Fruit fly (Drosophila melanogaster): Measurements from ENCODE around the gene CG15741.

The CG15741 gene

dm6 chrX:11799931-11800330 lies 37.9 kb downstream of the CG15741 start:
- no peak for TF ChIP-seq D1 (tag; optimal IDR thresholded peaks at IDR 0.05)
- no peak for TF ChIP-seq gl (tag; optimal IDR thresholded peaks at IDR 0.05)
- TF ChIP-seq CG13204 (GFP tag; optimal IDR thresholded peaks at IDR 0.05), result no peak
- TF ChIP-seq CG4496 (GFP tag; IDR thresholded peaks at IDR 0.05), result 0 out of 3 replicates have a peak, but pooled peaks have one; percentile 13

- TF ChIP-seq CG12605 (GFP tag; IDR thresholded peaks at IDR 0.05), result no peak
- TF ChIP-seq CG13204 (GFP tag; optimal IDR thresholded peaks at IDR 0.05), result no peak
- no peak for TF ChIP-seq D1 (tag; optimal IDR thresholded peaks at IDR 0.05)
- no peak for TF ChIP-seq CG15710 (tag; optimal IDR thresholded peaks at IDR 0.05)
- no peak for TF ChIP-seq CG32121 (GFP tag; IDR thresholded peaks at IDR 0.05)
- no peak for TF ChIP-seq CG4496 (GFP tag; IDR thresholded peaks at IDR 0.05)
- no peak for TF ChIP-seq Ets98B (GFP tag; IDR thresholded peaks at IDR 0.05)
- no peak for TF ChIP-seq CG9948 (tag; optimal IDR thresholded peaks at IDR 0.05)
- TF ChIP-seq rn (GFP tag; IDR thresholded peaks at IDR 0.05), result no peak
- TF ChIP-seq fd96Ca (GFP tag; IDR thresholded peaks at IDR 0.05), result no peak
- TF ChIP-seq CG10348 (GFP tag; IDR thresholded peaks at IDR 0.05), result no peak
Observed at dm6 chrX:11798522-11798921, 39.3 kb downstream of the CG15741 start.

- TF ChIP-seq CG10348 (GFP tag; IDR thresholded peaks at IDR 0.05), result no peak
- TF ChIP-seq Pif1B (GFP tag; optimal IDR thresholded peaks at IDR 0.05), result no peak
- no peak for TF ChIP-seq CG32121 (GFP tag; IDR thresholded peaks at IDR 0.05)
- TF ChIP-seq rn (GFP tag; IDR thresholded peaks at IDR 0.05), result no peak
- no peak for TF ChIP-seq CG9948 (tag; optimal IDR thresholded peaks at IDR 0.05)
- no peak for TF ChIP-seq Snoo (tag; optimal IDR thresholded peaks at IDR 0.05)
- TF ChIP-seq CG13204 (GFP tag; optimal IDR thresholded peaks at IDR 0.05), result no peak
- no peak for TF ChIP-seq EcR (GFP tag; optimal IDR thresholded peaks at IDR 0.05)
- TF ChIP-seq Ets98B (GFP tag; IDR thresholded peaks at IDR 0.05), result no peak
- TF ChIP-seq CG8301 (tag; optimal IDR thresholded peaks at IDR 0.05), result no peak
- no peak for TF ChIP-seq CG4496 (GFP tag; IDR thresholded peaks at IDR 0.05)
- TF ChIP-seq CG8159 (tag; optimal IDR thresholded peaks at IDR 0.05), result no peak
- TF ChIP-seq D1 (tag; optimal IDR thresholded peaks at IDR 0.05), result no peak
- no peak for TF ChIP-seq Pif1A (GFP tag; optimal IDR thresholded peaks at IDR 0.05)
- no peak for TF ChIP-seq CG34367 (tag; optimal IDR thresholded peaks at IDR 0.05)
- TF ChIP-seq CG15710 (tag; optimal IDR thresholded peaks at IDR 0.05), result no peak
- TF ChIP-seq CG12605 (GFP tag; IDR thresholded peaks at IDR 0.05), result no peak
- TF ChIP-seq CG14655 (GFP tag; optimal IDR thresholded peaks at IDR 0.05), result no peak
Observed at dm6 chrX:11796925-11797324, 40.9 kb downstream of the CG15741 start.

- no peak for TF ChIP-seq gl (tag; optimal IDR thresholded peaks at IDR 0.05)
- no peak for TF ChIP-seq fd96Ca (GFP tag; IDR thresholded peaks at IDR 0.05)
- TF ChIP-seq rn (GFP tag; IDR thresholded peaks at IDR 0.05), result no peak
- TF ChIP-seq CG14655 (GFP tag; optimal IDR thresholded peaks at IDR 0.05), result no peak
- no peak for TF ChIP-seq Snoo (tag; optimal IDR thresholded peaks at IDR 0.05)
- TF ChIP-seq Ets98B (GFP tag; IDR thresholded peaks at IDR 0.05), result no peak
- TF ChIP-seq CG15710 (tag; optimal IDR thresholded peaks at IDR 0.05), result no peak
- no peak for TF ChIP-seq D1 (tag; optimal IDR thresholded peaks at IDR 0.05)
- TF ChIP-seq CG8301 (tag; optimal IDR thresholded peaks at IDR 0.05), result no peak
- no peak for TF ChIP-seq EcR (GFP tag; optimal IDR thresholded peaks at IDR 0.05)
- TF ChIP-seq CG9948 (tag; optimal IDR thresholded peaks at IDR 0.05), result no peak
- no peak for TF ChIP-seq Pif1B (GFP tag; optimal IDR thresholded peaks at IDR 0.05)
- no peak for TF ChIP-seq CG8159 (tag; optimal IDR thresholded peaks at IDR 0.05)
- TF ChIP-seq CG10348 (GFP tag; IDR thresholded peaks at IDR 0.05), result no peak
- no peak for TF ChIP-seq CG34367 (tag; optimal IDR thresholded peaks at IDR 0.05)
- TF ChIP-seq CG17806 (tag; optimal IDR thresholded peaks at IDR 0.05), result no peak
- no peak for TF ChIP-seq CG12605 (GFP tag; IDR thresholded peaks at IDR 0.05)
Observed at dm6 chrX:11793434-11793833, 44.4 kb downstream of the CG15741 start.

- TF ChIP-seq gl (tag; optimal IDR thresholded peaks at IDR 0.05) (no peak), Ets98B (GFP tag; IDR thresholded peaks at IDR 0.05) (no peak), CG8159 (tag; optimal IDR thresholded peaks at IDR 0.05) (no peak), CG9948 (tag; optimal IDR thresholded peaks at IDR 0.05) (no peak), Pif1A (GFP tag; optimal IDR thresholded peaks at IDR 0.05) (no peak), CG8301 (tag; optimal IDR thresholded peaks at IDR 0.05) (no peak), CG12605 (GFP tag; IDR thresholded peaks at IDR 0.05) (0 out of 2 replicates have a peak, but pooled peaks have one; percentile 5), CG14655 (GFP tag; optimal IDR thresholded peaks at IDR 0.05) (peak; percentile 29), CG13204 (GFP tag; optimal IDR thresholded peaks at IDR 0.05) (no peak), Snoo (tag; optimal IDR thresholded peaks at IDR 0.05) (no peak), D1 (tag; optimal IDR thresholded peaks at IDR 0.05) (no peak), Pif1B (GFP tag; optimal IDR thresholded peaks at IDR 0.05) (no peak), EcR (GFP tag; optimal IDR thresholded peaks at IDR 0.05) (no peak)
Observed at dm6 chrX:11792415-11793328, 45.2 kb downstream of the CG15741 start, which contains the start of gene CkIIbeta. Gene CkIIbeta (plus strand): TSS chrX:11792533.

dm6 chrX:11788187-11788870 lies 49.5 kb downstream of the CG15741 start:
- no peak; the same call in 1 of the 2 replicates for TF ChIP-seq CG10348 (GFP tag; IDR thresholded peaks at IDR 0.05)
- peak; percentile 86 for TF ChIP-seq CG9948 (tag; optimal IDR thresholded peaks at IDR 0.05)
- TF ChIP-seq Pif1B (GFP tag; optimal IDR thresholded peaks at IDR 0.05), result peak; percentile 81
- TF ChIP-seq CG34367 (tag; optimal IDR thresholded peaks at IDR 0.05), result peak; percentile 84
- peak; percentile 85 for TF ChIP-seq CG17806 (tag; optimal IDR thresholded peaks at IDR 0.05)
- TF ChIP-seq CG12605 (GFP tag; IDR thresholded peaks at IDR 0.05), result peak; percentile 82
- peak; percentile 87 for TF ChIP-seq CG8159 (tag; optimal IDR thresholded peaks at IDR 0.05)
- peak; percentile 84 for TF ChIP-seq CG32121 (GFP tag; IDR thresholded peaks at IDR 0.05)
- peak; percentile 86 for TF ChIP-seq CG8301 (tag; optimal IDR thresholded peaks at IDR 0.05)
- peak; percentile 90 for TF ChIP-seq CG14655 (GFP tag; optimal IDR thresholded peaks at IDR 0.05)
- TF ChIP-seq rn (GFP tag; IDR thresholded peaks at IDR 0.05), result peak; percentile 67
- TF ChIP-seq gl (tag; optimal IDR thresholded peaks at IDR 0.05), result peak; percentile 69
- TF ChIP-seq Snoo (tag; optimal IDR thresholded peaks at IDR 0.05), result peak; percentile 83
- peak; percentile 42 for TF ChIP-seq D1 (tag; optimal IDR thresholded peaks at IDR 0.05)
- TF ChIP-seq EcR (GFP tag; optimal IDR thresholded peaks at IDR 0.05), result no peak
- peak; percentile 93 for TF ChIP-seq CG4496 (GFP tag; IDR thresholded peaks at IDR 0.05)
- TF ChIP-seq Ets98B (GFP tag; IDR thresholded peaks at IDR 0.05), result peak; percentile 89
- TF ChIP-seq Pif1A (GFP tag; optimal IDR thresholded peaks at IDR 0.05), result peak; percentile 84
- peak; percentile 65 for TF ChIP-seq CG13204 (GFP tag; optimal IDR thresholded peaks at IDR 0.05)
- TF ChIP-seq CG15710 (tag; optimal IDR thresholded peaks at IDR 0.05), result peak; percentile 86
- peak; percentile 91 for TF ChIP-seq fd96Ca (GFP tag; IDR thresholded peaks at IDR 0.05)

All from whole organism, pupa.